Fruit fly (Drosophila melanogaster): Measurements from ENCODE around the gene CG15765.

dm6 chrX:5865051-5865450 lies 46.7 kb downstream of the CG15765 start, which contains the start of gene CG43137:
- TF ChIP-seq CG8944 (GFP tag; optimal IDR thresholded peaks at IDR 0.05): no peak
- TF ChIP-seq Trl (optimal IDR thresholded peaks at IDR 0.05): no peak
- no peak for TF ChIP-seq Trl (GFP tag; optimal IDR thresholded peaks at IDR 0.05)
- TF ChIP-seq CG33557 (GFP tag; optimal IDR thresholded peaks at IDR 0.05): no peak
- TF ChIP-seq Myb (GFP tag; optimal IDR thresholded peaks at IDR 0.05): no peak
- TF ChIP-seq onecut (GFP tag; IDR thresholded peaks at IDR 0.05): no peak
- TF ChIP-seq CG34376 (GFP tag; optimal IDR thresholded peaks at IDR 0.05): no peak
- no peak for TF ChIP-seq CG6813 (GFP tag; optimal IDR thresholded peaks at IDR 0.05)
- no peak for TF ChIP-seq Rx (GFP tag; IDR thresholded peaks at IDR 0.05)
- TF ChIP-seq eve (GFP tag; optimal IDR thresholded peaks at IDR 0.05): no peak
- no peak for TF ChIP-seq CG3407 (GFP tag; optimal IDR thresholded peaks at IDR 0.05)
